Worm (Caenorhabditis elegans) whole organism, L4/young adult: ENCODE results near the gene let-60.

Experiments used
- W03F9.2 ChIP-seq: fragments of 150-350 bp; optimal IDR thresholded peaks from 2 replicates; lab custom pipeline; 2014; ENCODE audit warnings: missing biosample characterization, missing genetic modification characterization
- dao-5 ChIP-seq: sonication (generic microtip); optimal IDR thresholded peaks from 2 replicates; lab custom pipeline; 2016; ENCODE audit warnings: missing genotype, missing genetic modification characterization, moderate library complexity, missing compliant biosample characterization
- him-1 ChIP-seq: sonication (generic microtip); optimal IDR thresholded peaks from 2 replicates; lab custom pipeline; 2016; ENCODE audit warnings: missing genotype, missing genetic modification reagents, missing genetic modification characterization, missing compliant biosample characterization

- no peak for TF ChIP-seq dao-5 (tag; lab: Kevin White, UChicago)
- no peak for TF ChIP-seq him-1 (tag; lab: Kevin White, UChicago)
- TF ChIP-seq W03F9.2 (tag; lab: Kevin White, UChicago): no peak
Measured at ce11 chrIV:11735025-11735424, 44.1 kb upstream of the let-60 start, which contains the start of gene K01A6.6.
